Fruit fly (Drosophila melanogaster) whole organism, embryonic: ENCODE measurements around the gene Mad.
A peak's percentile ranks its signal among the peaks of the same experiment; 100 is the strongest.

Source experiments
- CG11504 ChIP-seq: fragments of 200-800 bp; sonication (Bioruptor generic); optimal IDR thresholded peaks from 3 replicates; lab custom pipeline; 2019; ENCODE audit warnings: missing biosample characterization, mild to moderate bottlenecking, missing genetic modification characterization, moderate library complexity
- CG11695 ChIP-seq: fragments of 200-800 bp; sonication (Bioruptor generic); IDR thresholded peaks from 3 replicates; pipeline ENCODE4 v1.3.6; 2022; ENCODE audit warnings: missing biosample characterization, missing genetic modification characterization
- CG11723 ChIP-seq: fragments of 200-800 bp; sonication (Bioruptor generic); optimal IDR thresholded peaks from 2 replicates; lab custom pipeline; 2017; ENCODE audit warnings: missing biosample characterization, mild to moderate bottlenecking, missing genetic modification characterization
- CG12299 ChIP-seq: fragments of 200-800 bp; sonication (Bioruptor generic); optimal IDR thresholded peaks from 2 replicates; lab custom pipeline; 2018; ENCODE audit warnings: missing biosample characterization, mild to moderate bottlenecking, missing genetic modification characterization
- CG14014 ChIP-seq: fragments of 200-800 bp; sonication (Bioruptor generic); IDR thresholded peaks from 2 replicates; pipeline ENCODE4 v1.3.6; 2022; ENCODE audit warnings: missing biosample characterization, missing genetic modification characterization
- CG14050 ChIP-seq: fragments of 200-800 bp; sonication (Bioruptor generic); IDR thresholded peaks from 3 replicates; pipeline ENCODE4 v1.3.6; 2022; ENCODE audit warnings: missing biosample characterization, missing genetic modification characterization
- CG15696 ChIP-seq: fragments of 200-800 bp; sonication (Bioruptor generic); optimal IDR thresholded peaks from 2 replicates; lab custom pipeline; 2019; ENCODE audit warnings: missing biosample characterization, mild to moderate bottlenecking, missing genetic modification characterization, moderate library complexity
- CG1647 ChIP-seq: fragments of 200-800 bp; sonication (Bioruptor generic); optimal IDR thresholded peaks from 3 replicates; lab custom pipeline; 2016; ENCODE audit warnings: missing biosample characterization, missing genetic modification characterization
- CG2202 ChIP-seq: fragments of 200-800 bp; sonication (Bioruptor generic); optimal IDR thresholded peaks from 2 replicates; lab custom pipeline; 2018; ENCODE audit warnings: missing biosample characterization, mild to moderate bottlenecking, missing genetic modification characterization
- CG3065 ChIP-seq: fragments of 200-800 bp; sonication (Bioruptor generic); optimal IDR thresholded peaks from 2 replicates; lab custom pipeline; 2016; ENCODE audit warnings: missing biosample characterization, missing genetic modification characterization
- CG31224 ChIP-seq: fragments of 200-800 bp; sonication (Bioruptor generic); IDR thresholded peaks from 2 replicates; pipeline ENCODE4 v1.3.6; 2022; ENCODE audit warnings: missing biosample characterization, missing genetic modification characterization
- CG32767 ChIP-seq: fragments of 200-800 bp; sonication (Bioruptor generic); IDR thresholded peaks from 2 replicates; pipeline ENCODE4 v1.3.6; 2022; ENCODE audit warnings: missing biosample characterization, missing genetic modification characterization
- CG6254 ChIP-seq: fragments of 200-800 bp; sonication (Bioruptor generic); optimal IDR thresholded peaks from 3 replicates; lab custom pipeline; 2017; ENCODE audit warnings: mild to moderate bottlenecking, missing biosample characterization, missing genetic modification reagents, missing genetic modification characterization
- CG6683 ChIP-seq: fragments of 200-800 bp; sonication (Bioruptor generic); optimal IDR thresholded peaks from 2 replicates; lab custom pipeline; 2017; ENCODE audit warnings: missing biosample characterization, mild to moderate bottlenecking, missing genetic modification characterization, missing genetic modification reagents
- CG7357 ChIP-seq: fragments of 200-800 bp; sonication (Bioruptor generic); IDR thresholded peaks from 3 replicates; pipeline ENCODE4 v1.3.6; 2022; ENCODE audit warnings: missing biosample characterization, missing genetic modification characterization
- CG8359 ChIP-seq: fragments of 200-800 bp; sonication (Bioruptor generic); optimal IDR thresholded peaks from 2 replicates; lab custom pipeline; 2017; ENCODE audit warnings: missing biosample characterization, mild to moderate bottlenecking, missing genetic modification characterization, borderline replicate concordance
- CG9215 ChIP-seq: fragments of 200-800 bp; sonication (Bioruptor generic); IDR thresholded peaks from 2 replicates; pipeline ENCODE4 v1.3.6; 2022; ENCODE audit warnings: missing biosample characterization, missing genetic modification characterization
- CG9609 ChIP-seq: fragments of 200-800 bp; sonication (Bioruptor generic); optimal IDR thresholded peaks from 3 replicates; lab custom pipeline; 2016; ENCODE audit warnings: missing biosample characterization, missing genetic modification characterization
- CTCF ChIP-seq: fragments of 200-800 bp; sonication (Bioruptor generic); optimal IDR thresholded peaks from 2 replicates; lab custom pipeline; 2017; ENCODE audit warnings: missing biosample characterization, mild to moderate bottlenecking, missing genetic modification characterization, moderate library complexity
- CoRest ChIP-seq: fragments of 200-800 bp; sonication (Bioruptor generic); optimal IDR thresholded peaks from 3 replicates; lab custom pipeline; 2018; ENCODE audit warnings: missing biosample characterization, mild to moderate bottlenecking, missing genetic modification characterization, moderate library complexity
- Dad ChIP-seq: fragments of 200-800 bp; sonication (Bioruptor generic); optimal IDR thresholded peaks from 3 replicates; lab custom pipeline; 2016; ENCODE audit warnings: missing biosample characterization, missing genetic modification characterization
- Dip3 ChIP-seq: fragments of 200-800 bp; sonication (Bioruptor generic); optimal IDR thresholded peaks from 3 replicates; lab custom pipeline; 2016; ENCODE audit warnings: missing biosample characterization, missing genetic modification characterization
- Hmx ChIP-seq: fragments of 200-800 bp; sonication (Bioruptor generic); optimal IDR thresholded peaks from 2 replicates; lab custom pipeline; 2016; ENCODE audit warnings: missing biosample characterization, missing genetic modification characterization
- Hr51 ChIP-seq, 2 experiments: fragments of 200-800 bp; sonication (Bioruptor generic); optimal IDR thresholded peaks; 2 replicates in 1 of 2; 3 replicates in 1 of 2; lab custom pipeline; 2016 to 2018; ENCODE audit warnings: missing biosample characterization in 2 of 2, missing genetic modification characterization in 2 of 2, mild to moderate bottlenecking in 1 of 2, moderate library complexity in 1 of 2
- MESR4 ChIP-seq: fragments of 200-800 bp; sonication (Bioruptor generic); optimal IDR thresholded peaks from 2 replicates; lab custom pipeline; 2018; ENCODE audit warnings: missing biosample characterization, mild to moderate bottlenecking, missing genetic modification characterization, moderate library complexity
- Nf-YB ChIP-seq: fragments of 200-800 bp; sonication (Bioruptor generic); optimal IDR thresholded peaks from 3 replicates; lab custom pipeline; 2019; ENCODE audit warnings: missing biosample characterization, mild to moderate bottlenecking, missing genetic modification characterization, moderate library complexity
- NfI ChIP-seq: fragments of 200-800 bp; sonication (Bioruptor generic); optimal IDR thresholded peaks from 3 replicates; lab custom pipeline; 2018; ENCODE audit warnings: missing biosample characterization, mild to moderate bottlenecking, missing genetic modification characterization, moderate library complexity
- Sin3A ChIP-seq: fragments of >200 bp; optimal IDR thresholded peaks from 2 replicates; lab custom pipeline; 2018
- Sry-δ ChIP-seq: fragments of 200-800 bp; sonication (Bioruptor generic); optimal IDR thresholded peaks from 2 replicates; lab custom pipeline; 2016; ENCODE audit warnings: missing biosample characterization, missing genetic modification characterization
- TFAM ChIP-seq: fragments of 200-800 bp; sonication (Bioruptor generic); optimal IDR thresholded peaks from 2 replicates; lab custom pipeline; 2017; ENCODE audit warnings: missing biosample characterization, missing genetic modification characterization, inconsistent platforms
- az2 ChIP-seq: fragments of 200-800 bp; sonication (Bioruptor generic); optimal IDR thresholded peaks from 3 replicates; lab custom pipeline; 2016; ENCODE audit warnings: missing biosample characterization, missing genetic modification characterization
- bab2 ChIP-seq: fragments of 200-800 bp; sonication (Bioruptor generic); optimal IDR thresholded peaks from 2 replicates; lab custom pipeline; 2016; ENCODE audit warnings: missing biosample characterization, missing genetic modification characterization
- cg ChIP-seq: fragments of 200-800 bp; sonication (Bioruptor generic); optimal IDR thresholded peaks from 3 replicates; lab custom pipeline; 2019; ENCODE audit warnings: missing biosample characterization, mild to moderate bottlenecking, missing genetic modification characterization, moderate library complexity
- chn ChIP-seq: fragments of 200-800 bp; sonication (Bioruptor generic); optimal IDR thresholded peaks from 2 replicates; lab custom pipeline; 2016; ENCODE audit warnings: missing biosample characterization, missing genetic modification characterization
- da ChIP-seq: fragments of 200-800 bp; sonication (Bioruptor generic); optimal IDR thresholded peaks from 2 replicates; lab custom pipeline; 2016; ENCODE audit warnings: missing biosample characterization, missing genetic modification characterization
- disco-r ChIP-seq: fragments of 200-800 bp; sonication (Bioruptor generic); optimal IDR thresholded peaks from 2 replicates; lab custom pipeline; 2016; ENCODE audit warnings: missing biosample characterization, missing genetic modification characterization
- emc ChIP-seq: fragments of 200-800 bp; sonication (Bioruptor generic); optimal IDR thresholded peaks from 2 replicates; lab custom pipeline; 2016; ENCODE audit warnings: missing biosample characterization, missing genetic modification characterization
- en ChIP-seq: fragments of 200-800 bp; sonication (Bioruptor generic); optimal IDR thresholded peaks from 2 replicates; lab custom pipeline; 2016; ENCODE audit warnings: missing biosample characterization, missing genetic modification characterization
- fu2 ChIP-seq: fragments of 200-800 bp; sonication (Bioruptor generic); optimal IDR thresholded peaks from 2 replicates; lab custom pipeline; 2016; ENCODE audit warnings: missing biosample characterization, missing genetic modification characterization
- gcm ChIP-seq: fragments of 200-800 bp; sonication (Bioruptor generic); optimal IDR thresholded peaks from 2 replicates; lab custom pipeline; 2019; ENCODE audit warnings: missing biosample characterization, mild to moderate bottlenecking, missing genetic modification characterization, moderate library complexity
- grn ChIP-seq: fragments of 200-800 bp; sonication (Bioruptor generic); optimal IDR thresholded peaks from 3 replicates; lab custom pipeline; 2017; ENCODE audit warnings: missing biosample characterization, missing genetic modification characterization
- gsb ChIP-seq: fragments of 200-800 bp; sonication (Bioruptor generic); IDR thresholded peaks from 2 replicates; pipeline ENCODE4 v1.3.6; 2022; ENCODE audit warnings: missing biosample characterization, missing genetic modification characterization
- jumu ChIP-seq: fragments of 200-800 bp; sonication (Bioruptor generic); optimal IDR thresholded peaks from 3 replicates; lab custom pipeline; 2016; ENCODE audit warnings: missing biosample characterization, missing genetic modification characterization
- p53 ChIP-seq: fragments of 200-800 bp; sonication (Bioruptor generic); optimal IDR thresholded peaks from 2 replicates; lab custom pipeline; 2016; ENCODE audit warnings: missing biosample characterization, missing genetic modification characterization
- pfk ChIP-seq: fragments of 200-800 bp; sonication (Bioruptor generic); optimal IDR thresholded peaks from 2 replicates; lab custom pipeline; 2018; ENCODE audit warnings: missing biosample characterization, mild to moderate bottlenecking, missing genetic modification characterization, moderate library complexity
- scrt ChIP-seq: fragments of 200-800 bp; sonication (Bioruptor generic); optimal IDR thresholded peaks from 2 replicates; lab custom pipeline; 2018; ENCODE audit warnings: missing biosample characterization, mild to moderate bottlenecking, missing genetic modification characterization, moderate library complexity
- sens ChIP-seq: fragments of 200-800 bp; sonication (Bioruptor generic); peaks from one replicate; lab custom pipeline; 2016; ENCODE audit warnings: missing biosample characterization, missing genetic modification characterization
- shn ChIP-seq: fragments of 200-800 bp; sonication (Bioruptor generic); optimal IDR thresholded peaks from 3 replicates; lab custom pipeline; 2016; ENCODE audit warnings: missing biosample characterization, missing genetic modification characterization
- sna ChIP-seq: fragments of 200-800 bp; sonication (Bioruptor generic); IDR thresholded peaks from 2 replicates; pipeline ENCODE4 v1.3.6; 2022; ENCODE audit warnings: missing biosample characterization, missing genetic modification characterization; ENCODE audit not compliant: partially characterized antibody
- sqz ChIP-seq: fragments of 200-800 bp; sonication (Bioruptor generic); optimal IDR thresholded peaks from 3 replicates; lab custom pipeline; 2018; ENCODE audit warnings: missing biosample characterization, mild to moderate bottlenecking, missing genetic modification characterization
- stwl ChIP-seq: fragments of 200-800 bp; sonication (Bioruptor generic); optimal IDR thresholded peaks from 3 replicates; lab custom pipeline; 2018; ENCODE audit warnings: missing biosample characterization, mild to moderate bottlenecking, missing genetic modification characterization, moderate library complexity
- vvl ChIP-seq: fragments of 200-800 bp; sonication (Bioruptor generic); IDR thresholded peaks from 2 replicates; pipeline ENCODE4 v1.3.6; 2022; ENCODE audit warnings: missing biosample characterization, missing genetic modification characterization
- z ChIP-seq: fragments of 200-800 bp; sonication (Bioruptor generic); IDR thresholded peaks from 3 replicates; pipeline ENCODE4 v1.3.6; 2022; ENCODE audit warnings: missing biosample characterization, missing genetic modification characterization
- zfh1 ChIP-seq: fragments of 200-800 bp; sonication (Bioruptor generic); IDR thresholded peaks from 3 replicates; pipeline ENCODE4 v1.3.6; 2022; ENCODE audit warnings: missing biosample characterization, missing genetic modification characterization

The Mad gene

DNA sequence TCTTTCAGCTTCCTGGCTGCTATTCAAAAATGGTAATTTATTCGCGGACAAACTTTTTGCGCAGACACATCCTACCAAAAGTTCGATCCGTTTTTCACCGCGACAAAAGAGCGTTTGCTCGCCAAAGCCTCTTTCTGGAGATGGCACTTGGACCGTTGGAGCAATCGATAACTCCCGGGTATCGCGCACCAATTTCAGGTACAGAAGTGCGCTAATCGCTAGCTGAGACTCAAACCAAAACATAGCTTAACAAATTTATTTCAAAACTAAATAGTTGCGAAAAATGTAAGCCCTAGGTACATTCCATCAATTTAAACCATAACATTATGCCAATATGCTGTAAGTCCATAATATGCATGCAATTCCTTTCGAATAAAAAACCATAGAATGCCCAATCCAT is 14.7 kb downstream of the Mad start, which contains the start of gene toc (continued):
- TF ChIP-seq en (GFP tag; lab: Kevin White, UChicago) (no peak), NfI (GFP tag; lab: Kevin White, UChicago) (no peak), fu2 (GFP tag; lab: Kevin White, UChicago) (no peak), CG6254 (GFP tag; lab: Kevin White, UChicago) (no peak), CG15696 (tag; lab: Kevin White, UChicago) (no peak), Nf-YB (GFP tag; lab: Kevin White, UChicago) (no peak), CG11695 (GFP tag; lab: Robert Waterston, UW) (no peak), gsb (no peak), CG14050 (GFP tag; lab: Robert Waterston, UW) (no peak), CG11723 (GFP tag; lab: Kevin White, UChicago) (no peak), gcm (no peak), shn (no peak), CTCF (GFP tag; lab: Kevin White, UChicago) (peak; percentile 48), emc (GFP tag; lab: Kevin White, UChicago) (no peak), jumu (GFP tag; lab: Kevin White, UChicago) (no peak), scrt (GFP tag; lab: Kevin White, UChicago) (no peak), CG11504 (tag; lab: Kevin White, UChicago) (peak; percentile 16), CG14014 (GFP tag; lab: Robert Waterston, UW) (no peak), cg (GFP tag; lab: Kevin White, UChicago) (no peak), grn (GFP tag; lab: Kevin White, UChicago) (no peak), bab2 (GFP tag; lab: Kevin White, UChicago) (no peak), Dip3 (no peak), chn (no peak), pfk (GFP tag; lab: Kevin White, UChicago) (no peak), az2 (GFP tag; lab: Kevin White, UChicago) (no peak), MESR4 (peak; percentile 29), TFAM (GFP tag; lab: Kevin White, UChicago) (no peak), disco-r (GFP tag; lab: Kevin White, UChicago) (no peak), CG32767 (GFP tag; lab: Robert Waterston, UW) (no peak), CG6683 (GFP tag; lab: Kevin White, UChicago) (no peak), Sry-δ (GFP tag; lab: Kevin White, UChicago) (peak; percentile 96), CG12299 (tag; lab: Kevin White, UChicago) (no peak), CG31224 (GFP tag; lab: Robert Waterston, UW) (no peak), CG1647 (GFP tag; lab: Kevin White, UChicago) (no peak), CG7357 (GFP tag; lab: Robert Waterston, UW) (no peak), sna (GFP tag; lab: Robert Waterston, UW) (peak; percentile 79), sens (GFP tag; lab: Kevin White, UChicago) (peak; percentile 72), sqz (no peak), CG9215 (GFP tag; lab: Robert Waterston, UW) (no peak), da (GFP tag; lab: Kevin White, UChicago) (no peak), CG8359 (GFP tag; lab: Kevin White, UChicago) (no peak), Dad (no peak), CG3065 (GFP tag; lab: Kevin White, UChicago) (no peak), Hmx (GFP tag; lab: Kevin White, UChicago) (no peak), zfh1 (GFP tag; lab: Robert Waterston, UW) (peak; percentile 45; the same call in 1 of the 3 replicates), Hr51 (GFP tag; optimal IDR thresholded peaks at IDR 0.05; lab: Kevin White, UChicago) (no peak), CoRest (tag; lab: Kevin White, UChicago) (peak; percentile 43), Sin3A (lab: Kevin White, UChicago) (no peak), p53 (GFP tag; lab: Kevin White, UChicago) (no peak), CG9609 (GFP tag; lab: Kevin White, UChicago) (no peak), z (GFP tag; lab: Robert Waterston, UW) (no peak), CG2202 (tag; lab: Kevin White, UChicago) (no peak), stwl (tag; lab: Kevin White, UChicago) (peak; percentile 94), vvl (GFP tag; lab: Robert Waterston, UW) (peak; percentile 67)
